Fruit fly (Drosophila melanogaster) whole organism, embryonic: ENCODE measurements around the gene yps.
A peak's percentile ranks its signal among the peaks of the same experiment; 100 is the strongest.

Source experiments
- Asciz ChIP-seq: fragments of 200-800 bp; sonication (Bioruptor generic); optimal IDR thresholded peaks from 2 replicates; lab custom pipeline; 2017; ENCODE audit warnings: missing biosample characterization, mild to moderate bottlenecking, missing genetic modification characterization, missing genetic modification reagents
- CG10431 ChIP-seq: fragments of 200-800 bp; sonication (Bioruptor generic); optimal IDR thresholded peaks from 3 replicates; lab custom pipeline; 2018; ENCODE audit warnings: missing biosample characterization, mild to moderate bottlenecking, missing genetic modification characterization
- CG10462 ChIP-seq: fragments of 200-800 bp; sonication (Bioruptor generic); optimal IDR thresholded peaks from 2 replicates; lab custom pipeline; 2016; ENCODE audit warnings: missing biosample characterization, missing genetic modification characterization
- CG11696 ChIP-seq: fragments of 200-800 bp; sonication (Bioruptor generic); IDR thresholded peaks from 2 replicates; pipeline ENCODE4 v1.3.6; 2022; ENCODE audit warnings: missing biosample characterization, missing genetic modification characterization
- CG11723 ChIP-seq: fragments of 200-800 bp; sonication (Bioruptor generic); optimal IDR thresholded peaks from 2 replicates; lab custom pipeline; 2017; ENCODE audit warnings: missing biosample characterization, mild to moderate bottlenecking, missing genetic modification characterization
- CG12769 ChIP-seq: fragments of 200-800 bp; sonication (Bioruptor generic); optimal IDR thresholded peaks from 2 replicates; lab custom pipeline; 2019; ENCODE audit warnings: missing biosample characterization, mild to moderate bottlenecking, missing genetic modification characterization, moderate library complexity
- CG13624 ChIP-seq: fragments of 200-800 bp; sonication (Bioruptor generic); optimal IDR thresholded peaks from 2 replicates; lab custom pipeline; 2016; ENCODE audit warnings: missing biosample characterization, missing genetic modification characterization
- CG14050 ChIP-seq: fragments of 200-800 bp; sonication (Bioruptor generic); IDR thresholded peaks from 3 replicates; pipeline ENCODE4 v1.3.6; 2022; ENCODE audit warnings: missing biosample characterization, missing genetic modification characterization
- CG14441 ChIP-seq: fragments of 200-800 bp; sonication (Bioruptor generic); IDR thresholded peaks from 2 replicates; pipeline ENCODE4 v1.3.6; 2022; ENCODE audit warnings: missing biosample characterization, missing genetic modification characterization
- CG14860 ChIP-seq: fragments of 200-800 bp; sonication (Bioruptor generic); IDR thresholded peaks from 3 replicates; pipeline ENCODE4 v1.3.6; 2022; ENCODE audit warnings: missing biosample characterization, missing genetic modification characterization; ENCODE audit not compliant: partially characterized antibody
- CG15696 ChIP-seq: fragments of 200-800 bp; sonication (Bioruptor generic); optimal IDR thresholded peaks from 2 replicates; lab custom pipeline; 2019; ENCODE audit warnings: missing biosample characterization, mild to moderate bottlenecking, missing genetic modification characterization, moderate library complexity
- CG17359 ChIP-seq: fragments of 200-800 bp; sonication (Bioruptor generic); optimal IDR thresholded peaks from 3 replicates; lab custom pipeline; 2018; ENCODE audit warnings: missing biosample characterization, mild to moderate bottlenecking, missing genetic modification characterization, moderate library complexity
- CG17361 ChIP-seq: fragments of 200-800 bp; sonication (Bioruptor generic); IDR thresholded peaks from 3 replicates; pipeline ENCODE4 v1.3.6; 2022; ENCODE audit warnings: missing biosample characterization, missing genetic modification characterization
- CG34376 ChIP-seq: fragments of 200-800 bp; sonication (Bioruptor generic); optimal IDR thresholded peaks from 2 replicates; lab custom pipeline; 2018; ENCODE audit warnings: missing biosample characterization, mild to moderate bottlenecking, missing genetic modification characterization
- CG4328 ChIP-seq: fragments of 200-800 bp; sonication (Bioruptor generic); optimal IDR thresholded peaks from 3 replicates; lab custom pipeline; 2017; ENCODE audit warnings: missing biosample characterization, missing genetic modification reagents, missing genetic modification characterization
- CG4404 ChIP-seq: fragments of 200-800 bp; sonication (Bioruptor generic); IDR thresholded peaks from 2 replicates; pipeline ENCODE4 v1.3.6; 2022; ENCODE audit warnings: missing biosample characterization, missing genetic modification characterization
- CG4707 ChIP-seq: fragments of 200-800 bp; sonication (Bioruptor generic); optimal IDR thresholded peaks from 2 replicates; lab custom pipeline; 2018; ENCODE audit warnings: missing biosample characterization, mild to moderate bottlenecking, missing genetic modification characterization, moderate library complexity
- CG7271 ChIP-seq: fragments of 200-800 bp; sonication (Bioruptor generic); optimal IDR thresholded peaks from 2 replicates; lab custom pipeline; 2018; ENCODE audit warnings: missing biosample characterization, mild to moderate bottlenecking, missing genetic modification characterization, moderate library complexity
- CG8478 ChIP-seq: fragments of >200 bp; optimal IDR thresholded peaks from 2 replicates; lab custom pipeline; 2018
- CG9437 ChIP-seq: fragments of 200-800 bp; sonication (Bioruptor generic); optimal IDR thresholded peaks from 2 replicates; lab custom pipeline; 2018; ENCODE audit warnings: missing biosample characterization, mild to moderate bottlenecking, missing genetic modification characterization
- Chrac-16 ChIP-seq: fragments of 200-800 bp; sonication (Bioruptor generic); optimal IDR thresholded peaks from 3 replicates; lab custom pipeline; 2016; ENCODE audit warnings: missing biosample characterization, missing genetic modification characterization
- Dip2 ChIP-seq: fragments of 200-800 bp; sonication (Bioruptor generic); IDR thresholded peaks from 2 replicates; pipeline ENCODE4 v1.3.6; 2022; ENCODE audit warnings: missing biosample characterization, missing genetic modification characterization
- Dll ChIP-seq: fragments of 200-800 bp; sonication (Bioruptor generic); IDR thresholded peaks from 4 replicates; pipeline ENCODE4 v1.3.6; 2022; ENCODE audit warnings: missing biosample characterization, missing genetic modification characterization; ENCODE audit not compliant: partially characterized antibody
- Fer2 ChIP-seq: fragments of 200-800 bp; sonication (Bioruptor generic); optimal IDR thresholded peaks from 2 replicates; lab custom pipeline; 2018; ENCODE audit warnings: missing biosample characterization, mild to moderate bottlenecking, missing genetic modification characterization, moderate library complexity
- Kr ChIP-seq: fragments of 200-800 bp; sonication (Bioruptor generic); optimal IDR thresholded peaks from 2 replicates; lab custom pipeline; 2017; ENCODE audit warnings: missing biosample characterization, mild to moderate bottlenecking, missing genetic modification characterization
- MTF-1 ChIP-seq: fragments of 200-800 bp; sonication (Bioruptor generic); optimal IDR thresholded peaks from 2 replicates; lab custom pipeline; 2018; ENCODE audit warnings: missing biosample characterization, mild to moderate bottlenecking, missing genetic modification characterization, borderline replicate concordance
- Rfx ChIP-seq: fragments of 200-800 bp; sonication (Bioruptor generic); IDR thresholded peaks from 2 replicates; pipeline ENCODE4 v1.3.6; 2022; ENCODE audit warnings: missing biosample characterization, missing genetic modification characterization
- Scr ChIP-seq: fragments of 200-800 bp; sonication (Bioruptor generic); IDR thresholded peaks from 2 replicates; pipeline ENCODE4 v1.3.6; 2022; ENCODE audit warnings: missing biosample characterization, missing genetic modification characterization; ENCODE audit not compliant: partially characterized antibody
- Six4 ChIP-seq: fragments of 200-800 bp; sonication (Bioruptor generic); optimal IDR thresholded peaks from 2 replicates; lab custom pipeline; 2016; ENCODE audit warnings: missing biosample characterization, missing genetic modification characterization
- Usf ChIP-seq: fragments of 200-800 bp; sonication (Bioruptor generic); optimal IDR thresholded peaks from 2 replicates; lab custom pipeline; 2017; ENCODE audit warnings: missing genotype, missing biosample characterization, missing genetic modification characterization
- al ChIP-seq: fragments of 200-800 bp; sonication (Bioruptor generic); IDR thresholded peaks from 2 replicates; pipeline ENCODE4 v1.3.6; 2022; ENCODE audit warnings: missing biosample characterization, missing genetic modification characterization
- cg ChIP-seq: fragments of 200-800 bp; sonication (Bioruptor generic); optimal IDR thresholded peaks from 3 replicates; lab custom pipeline; 2019; ENCODE audit warnings: missing biosample characterization, mild to moderate bottlenecking, missing genetic modification characterization, moderate library complexity
- chn ChIP-seq: fragments of 200-800 bp; sonication (Bioruptor generic); optimal IDR thresholded peaks from 2 replicates; lab custom pipeline; 2016; ENCODE audit warnings: missing biosample characterization, missing genetic modification characterization
- dimm ChIP-seq: fragments of 200-800 bp; sonication (Bioruptor generic); IDR thresholded peaks from 2 replicates; pipeline ENCODE4 v1.3.6; 2022; ENCODE audit warnings: missing biosample characterization, missing genetic modification characterization
- dmrt99B ChIP-seq: fragments of 200-800 bp; sonication (Bioruptor generic); optimal IDR thresholded peaks from 2 replicates; lab custom pipeline; 2018; ENCODE audit warnings: missing biosample characterization, mild to moderate bottlenecking, missing genetic modification characterization, moderate library complexity
- ems ChIP-seq: fragments of 200-800 bp; sonication (Bioruptor generic); optimal IDR thresholded peaks from 3 replicates; lab custom pipeline; 2016; ENCODE audit warnings: missing biosample characterization, missing genetic modification characterization
- esg ChIP-seq: fragments of 200-800 bp; sonication (Bioruptor generic); conservative IDR thresholded peaks from 2 replicates; pipeline ENCODE4 v1.3.6; 2022; ENCODE audit warnings: missing biosample characterization, missing genetic modification characterization
- fru ChIP-seq: fragments of >200 bp; optimal IDR thresholded peaks from 2 replicates; lab custom pipeline; 2017
- gcm2 ChIP-seq: fragments of 200-800 bp; sonication (Bioruptor generic); optimal IDR thresholded peaks from 2 replicates; lab custom pipeline; 2016; ENCODE audit warnings: missing biosample characterization, missing genetic modification characterization
- gsb-n ChIP-seq: fragments of 200-800 bp; sonication (Bioruptor generic); optimal IDR thresholded peaks from 3 replicates; lab custom pipeline; 2018; ENCODE audit warnings: missing biosample characterization, mild to moderate bottlenecking, missing genetic modification characterization
- jing ChIP-seq: fragments of 200-800 bp; sonication (Bioruptor generic); optimal IDR thresholded peaks from 2 replicates; lab custom pipeline; 2018; ENCODE audit warnings: missing biosample characterization, mild to moderate bottlenecking, missing genetic modification characterization
- lab ChIP-seq: fragments of 200-800 bp; sonication (Bioruptor generic); optimal IDR thresholded peaks from 3 replicates; lab custom pipeline; 2017; ENCODE audit warnings: missing biosample characterization, missing genetic modification characterization, mild to moderate bottlenecking, moderate library complexity, missing genetic modification reagents
- pho ChIP-seq: fragments of 200-800 bp; sonication (Bioruptor generic); optimal IDR thresholded peaks from 2 replicates; lab custom pipeline; 2016; ENCODE audit warnings: missing biosample characterization, missing genetic modification characterization
- repo ChIP-seq: fragments of 200-800 bp; sonication (Bioruptor generic); optimal IDR thresholded peaks from 2 replicates; lab custom pipeline; 2016; ENCODE audit warnings: missing biosample characterization, missing genetic modification characterization
- sens-2 ChIP-seq: fragments of 200-800 bp; sonication (Bioruptor generic); IDR thresholded peaks from 2 replicates; pipeline ENCODE4 v1.3.6; 2022; ENCODE audit warnings: missing biosample characterization, missing genetic modification characterization
- tna ChIP-seq: fragments of 200-800 bp; sonication (Bioruptor generic); IDR thresholded peaks from 2 replicates; pipeline ENCODE4 v1.3.6; 2022; ENCODE audit warnings: missing biosample characterization, missing genetic modification characterization; ENCODE audit not compliant: partially characterized antibody
- ttk ChIP-seq: fragments of 200-800 bp; sonication (Bioruptor generic); IDR thresholded peaks from 2 replicates; pipeline ENCODE4 v2.1.2; 2022; ENCODE audit warnings: missing biosample characterization, missing genetic modification characterization
- unpg ChIP-seq: fragments of 200-800 bp; sonication (Bioruptor generic); optimal IDR thresholded peaks from 3 replicates; lab custom pipeline; 2018; ENCODE audit warnings: missing biosample characterization, mild to moderate bottlenecking, missing genetic modification characterization, moderate library complexity
- usp ChIP-seq: fragments of >200 bp; optimal IDR thresholded peaks from 2 replicates; lab custom pipeline; 2017; ENCODE audit warnings: missing biosample characterization, missing genetic modification characterization
- vvl ChIP-seq: fragments of 200-800 bp; sonication (Bioruptor generic); IDR thresholded peaks from 2 replicates; pipeline ENCODE4 v1.3.6; 2022; ENCODE audit warnings: missing biosample characterization, missing genetic modification characterization
- zf30C ChIP-seq: fragments of 200-800 bp; sonication (Bioruptor generic); optimal IDR thresholded peaks from 3 replicates; lab custom pipeline; 2018; ENCODE audit warnings: missing biosample characterization, mild to moderate bottlenecking, missing genetic modification characterization

yps gene

dm6 chr3L:12124975-12125374 is at the start of gene yps (continued):
- peak; percentile 73 for TF ChIP-seq CG10462 (GFP tag; lab: Kevin White, UChicago)
- TF ChIP-seq Rfx (GFP tag; lab: Robert Waterston, UW) = peak; percentile 97
- peak; percentile 89 for TF ChIP-seq Fer2 (tag; lab: Kevin White, UChicago)
- TF ChIP-seq MTF-1 (GFP tag; lab: Kevin White, UChicago) = peak; percentile 99
- TF ChIP-seq tna = peak; percentile 42; the same call in 1 of the 2 replicates
- peak; percentile 98 for TF ChIP-seq CG7271 (tag; lab: Kevin White, UChicago)
- TF ChIP-seq CG17361 = peak; percentile 83
- peak; percentile 81 for TF ChIP-seq dmrt99B (tag; lab: Kevin White, UChicago)
- TF ChIP-seq CG11696 (GFP tag; lab: Robert Waterston, UW) = peak; percentile 79
- peak; percentile 99 for TF ChIP-seq CG34376
- TF ChIP-seq gcm2 = peak; percentile 72
- peak; percentile 94 for TF ChIP-seq sens-2
- no peak; the same call in 1 of the 2 replicates for TF ChIP-seq dimm (GFP tag; lab: Robert Waterston, UW)
- TF ChIP-seq Asciz (GFP tag; lab: Kevin White, UChicago) = peak; percentile 95
- peak; percentile 83 for TF ChIP-seq chn (GFP tag; lab: Kevin White, UChicago)
- no peak for TF ChIP-seq cg
- no peak for TF ChIP-seq fru (lab: Kevin White, UChicago)
- TF ChIP-seq zf30C = peak; percentile 71
- TF ChIP-seq Dip2 (GFP tag; lab: Robert Waterston, UW) = no peak
- TF ChIP-seq CG12769 (tag; lab: Kevin White, UChicago) = peak; percentile 93
- peak; percentile 84 for TF ChIP-seq CG14441 (GFP tag; lab: Robert Waterston, UW)
- TF ChIP-seq Six4 = peak; percentile 90
- peak; percentile 80 for TF ChIP-seq Usf (GFP tag; lab: Kevin White, UChicago)
- peak; percentile 87 for TF ChIP-seq pho
- TF ChIP-seq CG10431 = peak; percentile 97
- TF ChIP-seq CG13624 (GFP tag; lab: Kevin White, UChicago) = peak; percentile 94
- peak; percentile 63 for TF ChIP-seq CG15696 (tag; lab: Kevin White, UChicago)
- peak; percentile 79 for TF ChIP-seq Scr (GFP tag; lab: Robert Waterston, UW)
- peak; percentile 80 for TF ChIP-seq Kr (GFP tag; lab: Kevin White, UChicago)
- TF ChIP-seq ems (GFP tag; lab: Kevin White, UChicago) = peak; percentile 83
- peak; percentile 80 for TF ChIP-seq ttk (GFP tag; lab: Robert Waterston, UW)
- no peak for TF ChIP-seq CG4404 (GFP tag; lab: Robert Waterston, UW)
- peak; percentile 97 for TF ChIP-seq vvl (GFP tag; lab: Robert Waterston, UW)
- peak; percentile 91 for TF ChIP-seq gsb-n (tag; lab: Kevin White, UChicago)
- peak; percentile 64 for TF ChIP-seq Chrac-16 (GFP tag; lab: Kevin White, UChicago)
- no peak for TF ChIP-seq jing (GFP tag; lab: Kevin White, UChicago)
- peak; percentile 91 for TF ChIP-seq unpg (GFP tag; lab: Kevin White, UChicago)
- TF ChIP-seq Dll (GFP tag; lab: Robert Waterston, UW) = peak; percentile 69; the same call in 3 of the 4 replicates
- peak; percentile 78 for TF ChIP-seq CG9437 (GFP tag; lab: Kevin White, UChicago)
- peak; percentile 96 for TF ChIP-seq CG4707
- TF ChIP-seq CG4328 (GFP tag; lab: Kevin White, UChicago) = peak; percentile 97
- no peak for TF ChIP-seq CG8478 (lab: Kevin White, UChicago)
- TF ChIP-seq lab = peak; percentile 99
- TF ChIP-seq CG11723 (GFP tag; lab: Kevin White, UChicago) = peak; percentile 95
- TF ChIP-seq repo (GFP tag; lab: Kevin White, UChicago) = peak; percentile 94
- TF ChIP-seq CG14860 = 0 out of 3 replicates have a peak, but pooled peaks have one; percentile 44
- peak; percentile 87 for TF ChIP-seq CG14050 (GFP tag; lab: Robert Waterston, UW)
- 0 out of 2 replicates have a peak, but pooled peaks have one; percentile 8 for TF ChIP-seq esg (GFP tag; lab: Robert Waterston, UW)
- TF ChIP-seq usp = no peak
- TF ChIP-seq CG17359 (tag; lab: Kevin White, UChicago) = peak; percentile 93
- peak; percentile 73 for TF ChIP-seq al (GFP tag; lab: Robert Waterston, UW)
